Fruit fly (Drosophila melanogaster): ENCODE results near the gene TP53INP.

TP53INP gene

dm6 chr3L:4440153-4440552, 33.4 kb downstream of the TP53INP start (continued):
- TF ChIP-seq CG8281 (tag; optimal IDR thresholded peaks at IDR 0.05) (no peak), Chrac-16 (GFP tag; optimal IDR thresholded peaks at IDR 0.05) (no peak), CG12659 (GFP tag; optimal IDR thresholded peaks at IDR 0.05) (no peak), BEAF-32 (GFP tag; optimal IDR thresholded peaks at IDR 0.05) (peak; percentile 13), CG9932 (GFP tag; IDR thresholded peaks at IDR 0.05) (peak; percentile 18; the same call in 1 of the 2 replicates), Hsf (GFP tag; optimal IDR thresholded peaks at IDR 0.05) (no peak), scrt (GFP tag; optimal IDR thresholded peaks at IDR 0.05) (no peak), dysf (GFP tag; IDR thresholded peaks at IDR 0.05) (no peak), CG9727 (GFP tag; optimal IDR thresholded peaks at IDR 0.05) (no peak), CG14050 (GFP tag; IDR thresholded peaks at IDR 0.05) (no peak), CG10321 (GFP tag; IDR thresholded peaks at IDR 0.05) (no peak), CG2202 (tag; optimal IDR thresholded peaks at IDR 0.05) (no peak), CG30403 (GFP tag; optimal IDR thresholded peaks at IDR 0.05) (no peak), Taf1 (GFP tag; IDR thresholded peaks at IDR 0.05) (no peak), CG5180 (GFP tag; optimal IDR thresholded peaks at IDR 0.05) (no peak), klu (GFP tag; IDR thresholded peaks at IDR 0.05) (no peak), tin (GFP tag; optimal IDR thresholded peaks at IDR 0.05) (no peak), CG15073 (GFP tag; optimal IDR thresholded peaks at IDR 0.05) (no peak), prd (optimal IDR thresholded peaks at IDR 0.05) (no peak), prd (GFP tag; IDR thresholded peaks at IDR 0.05) (no peak), CG4424 (GFP tag; optimal IDR thresholded peaks at IDR 0.05) (no peak), CG12942 (GFP tag; optimal IDR thresholded peaks at IDR 0.05) (no peak), CHES-1-like (GFP tag; optimal IDR thresholded peaks at IDR 0.05) (no peak), CG13287 (GFP tag; IDR thresholded peaks at IDR 0.05; ENCODE audit: partially characterized antibody) (peak; percentile 50), CG11398 (GFP tag; optimal IDR thresholded peaks at IDR 0.05) (no peak), otp (GFP tag; IDR thresholded peaks at IDR 0.05) (no peak), CG12236 (GFP tag; optimal IDR thresholded peaks at IDR 0.05) (no peak), Gsc (GFP tag; IDR thresholded peaks at IDR 0.05) (no peak), CkIIα-i1 (GFP tag; IDR thresholded peaks at IDR 0.05) (no peak), CG4617 (GFP tag; optimal IDR thresholded peaks at IDR 0.05; ENCODE audit: borderline replicate concordance) (no peak), wdn (GFP tag; IDR thresholded peaks at IDR 0.05) (no peak), Fer2 (tag; optimal IDR thresholded peaks at IDR 0.05) (no peak), CG9437 (GFP tag; optimal IDR thresholded peaks at IDR 0.05) (peak; percentile 88), CG3163 (GFP tag; optimal IDR thresholded peaks at IDR 0.05) (no peak), zen2 (GFP tag; IDR thresholded peaks at IDR 0.05; ENCODE audit: partially characterized antibody) (no peak), vvl (GFP tag; IDR thresholded peaks at IDR 0.05) (no peak), insv (GFP tag; optimal IDR thresholded peaks at IDR 0.05) (no peak), Myb (GFP tag; optimal IDR thresholded peaks at IDR 0.05) (no peak), NC2β (GFP tag; optimal IDR thresholded peaks at IDR 0.05) (no peak), Max (GFP tag; optimal IDR thresholded peaks at IDR 0.05) (no peak), CG7372 (GFP tag; IDR thresholded peaks at IDR 0.05) (0 out of 2 replicates have a peak, but pooled peaks have one; percentile 5), CG7963 (GFP tag; IDR thresholded peaks at IDR 0.05; ENCODE audit: partially characterized antibody) (no peak), H2.0 (GFP tag; IDR thresholded peaks at IDR 0.05) (no peak), Bteb2 (GFP tag; optimal IDR thresholded peaks at IDR 0.05) (no peak), slou (GFP tag; optimal IDR thresholded peaks at IDR 0.05) (no peak), CG11560 (tag; IDR thresholded peaks at IDR 0.05) (no peak), CG7745 (tag; optimal IDR thresholded peaks at IDR 0.05) (peak; percentile 69), Kr (GFP tag; optimal IDR thresholded peaks at IDR 0.05) (no peak), Ssrp (tag; optimal IDR thresholded peaks at IDR 0.05) (no peak), CG16779 (GFP tag; IDR thresholded peaks at IDR 0.05) (no peak), CG10267 (tag; optimal IDR thresholded peaks at IDR 0.05) (no peak), unc-4 (GFP tag; IDR thresholded peaks at IDR 0.05; ENCODE audit: partially characterized antibody) (0 out of 2 replicates have a peak, but pooled peaks have one; percentile 16)
